Fruit fly (Drosophila melanogaster) whole organism, embryonic: ENCODE results near the gene nuf.

Source experiments
- Atf3 ChIP-seq: fragments of 200-800 bp; sonication (Bioruptor generic); optimal IDR thresholded peaks from 3 replicates; lab custom pipeline; 2016; ENCODE audit warnings: missing biosample characterization, missing genetic modification characterization
- C15 ChIP-seq: fragments of 200-800 bp; sonication (Bioruptor generic); IDR thresholded peaks from 3 replicates; pipeline ENCODE4 v1.3.6; 2022; ENCODE audit warnings: missing biosample characterization, missing genetic modification characterization
- CG10147 ChIP-seq: fragments of 200-800 bp; sonication (Bioruptor generic); optimal IDR thresholded peaks from 2 replicates; lab custom pipeline; 2019; ENCODE audit warnings: missing biosample characterization, mild to moderate bottlenecking, missing genetic modification characterization, moderate library complexity
- CG10979 ChIP-seq: fragments of 200-800 bp; sonication (Bioruptor generic); optimal IDR thresholded peaks from 2 replicates; lab custom pipeline; 2018; ENCODE audit warnings: missing biosample characterization, mild to moderate bottlenecking, missing genetic modification characterization, moderate library complexity
- CG11085 ChIP-seq: fragments of 200-800 bp; sonication (Bioruptor generic); IDR thresholded peaks from 2 replicates; pipeline ENCODE4 v1.3.6; 2022; ENCODE audit warnings: missing biosample characterization, missing genetic modification characterization
- CG12071 ChIP-seq: fragments of 200-800 bp; sonication (Bioruptor generic); optimal IDR thresholded peaks from 3 replicates; lab custom pipeline; 2018; ENCODE audit warnings: missing biosample characterization, mild to moderate bottlenecking, missing genetic modification characterization
- CG12942 ChIP-seq: fragments of 200-800 bp; sonication (Bioruptor generic); optimal IDR thresholded peaks from 3 replicates; lab custom pipeline; 2016; ENCODE audit warnings: missing biosample characterization, missing genetic modification characterization
- CG15479 ChIP-seq: fragments of 200-800 bp; sonication (Bioruptor generic); optimal IDR thresholded peaks from 3 replicates; lab custom pipeline; 2019; ENCODE audit warnings: missing biosample characterization, mild to moderate bottlenecking, missing genetic modification characterization, moderate library complexity
- CG17612 ChIP-seq: fragments of 200-800 bp; sonication (Bioruptor generic); IDR thresholded peaks from 2 replicates; pipeline ENCODE4 v1.3.6; 2022; ENCODE audit warnings: missing biosample characterization, missing genetic modification characterization
- CG18599 ChIP-seq: fragments of 200-800 bp; sonication (Bioruptor generic); optimal IDR thresholded peaks from 3 replicates; lab custom pipeline; 2017; ENCODE audit warnings: missing biosample characterization, missing genetic modification characterization, mild to moderate bottlenecking, moderate library complexity, missing genetic modification reagents
- CG2202 ChIP-seq: fragments of 200-800 bp; sonication (Bioruptor generic); optimal IDR thresholded peaks from 2 replicates; lab custom pipeline; 2018; ENCODE audit warnings: missing biosample characterization, mild to moderate bottlenecking, missing genetic modification characterization
- CG2678 ChIP-seq: fragments of 200-800 bp; sonication (Bioruptor generic); optimal IDR thresholded peaks from 3 replicates; lab custom pipeline; 2019; ENCODE audit warnings: missing biosample characterization, mild to moderate bottlenecking, missing genetic modification characterization, moderate library complexity
- CG32532 ChIP-seq: fragments of 200-800 bp; sonication (Bioruptor generic); IDR thresholded peaks from 2 replicates; pipeline ENCODE4 v1.3.6; 2022; ENCODE audit warnings: missing biosample characterization, missing genetic modification characterization
- CG33213 ChIP-seq: fragments of 200-800 bp; sonication (Bioruptor generic); optimal IDR thresholded peaks from 3 replicates; lab custom pipeline; 2016; ENCODE audit warnings: missing biosample characterization, missing genetic modification characterization
- CG4424 ChIP-seq: fragments of 200-800 bp; sonication (Bioruptor generic); optimal IDR thresholded peaks from 3 replicates; lab custom pipeline; 2016; ENCODE audit warnings: missing biosample characterization, missing genetic modification characterization
- CG4617 ChIP-seq: fragments of 200-800 bp; sonication (Bioruptor generic); optimal IDR thresholded peaks from 3 replicates; lab custom pipeline; 2016; ENCODE audit warnings: missing biosample characterization, missing genetic modification characterization, borderline replicate concordance
- CG4707 ChIP-seq: fragments of 200-800 bp; sonication (Bioruptor generic); optimal IDR thresholded peaks from 2 replicates; lab custom pipeline; 2018; ENCODE audit warnings: missing biosample characterization, mild to moderate bottlenecking, missing genetic modification characterization, moderate library complexity
- CG6813 ChIP-seq: fragments of 200-800 bp; sonication (Bioruptor generic); optimal IDR thresholded peaks from 2 replicates; lab custom pipeline; 2017; ENCODE audit warnings: missing biosample characterization, missing genetic modification characterization, mild to moderate bottlenecking, moderate library complexity, missing genetic modification reagents
- CG7372 ChIP-seq: fragments of 200-800 bp; sonication (Bioruptor generic); IDR thresholded peaks from 2 replicates; pipeline ENCODE4 v1.3.6; 2022; ENCODE audit warnings: missing biosample characterization, missing genetic modification characterization
- CG8281 ChIP-seq: fragments of 200-800 bp; sonication (Bioruptor generic); optimal IDR thresholded peaks from 2 replicates; lab custom pipeline; 2018; ENCODE audit warnings: missing biosample characterization, mild to moderate bottlenecking, missing genetic modification characterization, moderate library complexity
- Deaf1 ChIP-seq: fragments of 200-800 bp; optimal IDR thresholded peaks from 3 replicates; lab custom pipeline; 2019; ENCODE audit warnings: missing biosample characterization, mild to moderate bottlenecking, missing genetic modification characterization, moderate library complexity
- Eip74EF ChIP-seq, 2 experiments: fragments of 200-800 bp in 1 of 2; fragments of >200 bp in 1 of 2; sonication (Bioruptor generic) in 1 of 2; optimal IDR thresholded peaks; 2 replicates each; lab custom pipeline; 2017 to 2019; ENCODE audit warnings: missing biosample characterization in 2 of 2, missing genetic modification characterization in 2 of 2, mild to moderate bottlenecking in 1 of 2, moderate library complexity in 1 of 2
- H2.0 ChIP-seq: fragments of 200-800 bp; sonication (Bioruptor generic); IDR thresholded peaks from 2 replicates; pipeline ENCODE4 v1.3.6; 2022; ENCODE audit warnings: missing biosample characterization, missing genetic modification characterization
- HHEX ChIP-seq: fragments of 200-800 bp; sonication (Bioruptor generic); optimal IDR thresholded peaks from 3 replicates; lab custom pipeline; 2017; ENCODE audit warnings: missing biosample characterization, mild to moderate bottlenecking, missing genetic modification characterization, missing genetic modification reagents
- Lim3 ChIP-seq: fragments of 200-800 bp; sonication (Bioruptor generic); IDR thresholded peaks from 2 replicates; pipeline ENCODE4 v1.3.6; 2022; ENCODE audit warnings: missing biosample characterization, missing genetic modification characterization
- Mes4 ChIP-seq: fragments of 200-800 bp; sonication (Bioruptor generic); optimal IDR thresholded peaks from 2 replicates; lab custom pipeline; 2016; ENCODE audit warnings: missing biosample characterization, missing genetic modification characterization
- Mrtf ChIP-seq: fragments of 200-800 bp; sonication (Bioruptor generic); IDR thresholded peaks from 3 replicates; pipeline ENCODE4 v1.3.6; 2022; ENCODE audit warnings: missing biosample characterization, missing genetic modification characterization
- Optix ChIP-seq: fragments of 200-800 bp; sonication (Bioruptor generic); IDR thresholded peaks from 3 replicates; pipeline ENCODE4 v1.3.6; 2022; ENCODE audit warnings: missing biosample characterization, missing genetic modification characterization
- Sox100B ChIP-seq: fragments of 200-800 bp; sonication (Bioruptor generic); optimal IDR thresholded peaks from 3 replicates; lab custom pipeline; 2018; ENCODE audit warnings: missing biosample characterization, mild to moderate bottlenecking, missing genetic modification characterization
- Sry-δ ChIP-seq: fragments of 200-800 bp; sonication (Bioruptor generic); optimal IDR thresholded peaks from 2 replicates; lab custom pipeline; 2016; ENCODE audit warnings: missing biosample characterization, missing genetic modification characterization
- ase ChIP-seq: fragments of 200-800 bp; sonication (Bioruptor generic); IDR thresholded peaks from 3 replicates; pipeline ENCODE4 v1.3.6; 2022; ENCODE audit warnings: missing biosample characterization, missing genetic modification characterization
- cad ChIP-seq: fragments of >200 bp; optimal IDR thresholded peaks from 2 replicates; lab custom pipeline; 2017; ENCODE audit warnings: missing biosample characterization, missing genetic modification characterization
- cato ChIP-seq: fragments of 200-800 bp; sonication (Bioruptor generic); optimal IDR thresholded peaks from 2 replicates; lab custom pipeline; 2016; ENCODE audit warnings: missing biosample characterization, missing genetic modification characterization, borderline replicate concordance
- ci ChIP-seq: fragments of 200-800 bp; sonication (Bioruptor generic); IDR thresholded peaks from 3 replicates; pipeline ENCODE4 v1.3.6; 2022; ENCODE audit warnings: missing biosample characterization, missing genetic modification characterization
- dan ChIP-seq: fragments of 200-800 bp; sonication (Bioruptor generic); IDR thresholded peaks from 2 replicates; pipeline ENCODE4 v1.3.6; 2022; ENCODE audit warnings: missing biosample characterization, missing genetic modification characterization
- dmrt99B ChIP-seq: fragments of 200-800 bp; sonication (Bioruptor generic); optimal IDR thresholded peaks from 2 replicates; lab custom pipeline; 2018; ENCODE audit warnings: missing biosample characterization, mild to moderate bottlenecking, missing genetic modification characterization, moderate library complexity
- eve ChIP-seq, 2 experiments: fragments of >200 bp; optimal IDR thresholded peaks; 2 replicates each; lab custom pipeline; 2017; ENCODE audit warnings: missing biosample characterization in 2 of 2, missing genetic modification characterization in 2 of 2
- fu2 ChIP-seq: fragments of 200-800 bp; sonication (Bioruptor generic); optimal IDR thresholded peaks from 2 replicates; lab custom pipeline; 2016; ENCODE audit warnings: missing biosample characterization, missing genetic modification characterization
- ind ChIP-seq: fragments of 200-800 bp; sonication (Bioruptor generic); optimal IDR thresholded peaks from 3 replicates; lab custom pipeline; 2016; ENCODE audit warnings: missing biosample characterization, missing genetic modification characterization
- kah ChIP-seq: fragments of 200-800 bp; sonication (Bioruptor generic); optimal IDR thresholded peaks from 2 replicates; lab custom pipeline; 2018; ENCODE audit warnings: missing biosample characterization, mild to moderate bottlenecking, missing genetic modification characterization
- lab ChIP-seq: fragments of 200-800 bp; sonication (Bioruptor generic); optimal IDR thresholded peaks from 3 replicates; lab custom pipeline; 2017; ENCODE audit warnings: missing biosample characterization, missing genetic modification characterization, mild to moderate bottlenecking, moderate library complexity, missing genetic modification reagents
- nom ChIP-seq: fragments of 200-800 bp; sonication (Bioruptor generic); optimal IDR thresholded peaks from 2 replicates; lab custom pipeline; 2017; ENCODE audit warnings: missing biosample characterization, missing genetic modification characterization, mild to moderate bottlenecking, moderate library complexity, missing genetic modification reagents
- peb ChIP-seq: fragments of 200-800 bp; sonication (Bioruptor generic); IDR thresholded peaks from 2 replicates; pipeline ENCODE4 v1.3.6; 2022; ENCODE audit warnings: missing biosample characterization, missing genetic modification characterization
- pum ChIP-seq: fragments of 200-800 bp; sonication (Bioruptor generic); optimal IDR thresholded peaks from 2 replicates; lab custom pipeline; 2016; ENCODE audit warnings: missing biosample characterization, missing genetic modification characterization
- pzg ChIP-seq: fragments of 200-800 bp; sonication (Bioruptor generic); optimal IDR thresholded peaks from 3 replicates; lab custom pipeline; 2018; ENCODE audit warnings: missing biosample characterization, mild to moderate bottlenecking, missing genetic modification characterization, moderate library complexity
- schlank ChIP-seq: fragments of 200-800 bp; sonication (Bioruptor generic); optimal IDR thresholded peaks from 2 replicates; lab custom pipeline; 2018; ENCODE audit warnings: missing biosample characterization, mild to moderate bottlenecking, missing genetic modification characterization
- tll ChIP-seq, 2 experiments: fragments of 200-800 bp in 1 of 2; fragments of >200 bp in 1 of 2; sonication (Bioruptor generic) in 1 of 2; optimal IDR thresholded peaks; 2 replicates each; lab custom pipeline; 2017 to 2019; ENCODE audit warnings: missing biosample characterization in 2 of 2, missing genetic modification characterization in 2 of 2, mild to moderate bottlenecking in 1 of 2, moderate library complexity in 1 of 2
- wor ChIP-seq: fragments of 200-800 bp; sonication (Bioruptor generic); IDR thresholded peaks from 2 replicates; pipeline ENCODE4 v1.3.6; 2022; ENCODE audit warnings: missing biosample characterization, missing genetic modification characterization
- zen ChIP-seq: fragments of 200-800 bp; sonication (Bioruptor generic); optimal IDR thresholded peaks from 3 replicates; lab custom pipeline; 2018; ENCODE audit warnings: missing biosample characterization, mild to moderate bottlenecking, missing genetic modification characterization, moderate library complexity

nuf gene

dm6 chr3L:14173325-14173724 lies 17.3 kb upstream of the nuf start:
- TF ChIP-seq CG15479 (GFP tag; lab: Kevin White, UChicago) (peak; percentile 62), CG10979 (no peak), cad (peak; percentile 95), zen (peak; percentile 39), tll (GFP tag; optimal IDR thresholded peaks at IDR 0.05; lab: Kevin White, UChicago) (peak in 1 of 2 experiments; percentile 87), CG12942 (GFP tag; lab: Kevin White, UChicago) (no peak), dan (GFP tag; lab: Robert Waterston, UW) (no peak)

- no peak; the same call in 1 of the 2 replicates for TF ChIP-seq wor (GFP tag; lab: Robert Waterston, UW)
- TF ChIP-seq Mrtf (GFP tag; lab: Robert Waterston, UW): no peak
- TF ChIP-seq ci: peak; percentile 86
- peak; percentile 84 for TF ChIP-seq CG2202 (tag; lab: Kevin White, UChicago)
- TF ChIP-seq lab (GFP tag; lab: Kevin White, UChicago): peak; percentile 90
- TF ChIP-seq CG10147 (GFP tag; lab: Kevin White, UChicago): peak; percentile 69
- peak; percentile 81 for TF ChIP-seq CG6813
- peak; percentile 81 for TF ChIP-seq CG18599 (GFP tag; lab: Kevin White, UChicago)
- TF ChIP-seq kah (GFP tag; lab: Kevin White, UChicago): peak; percentile 46
- TF ChIP-seq pzg: no peak
- TF ChIP-seq CG7372 (GFP tag; lab: Robert Waterston, UW): no peak
- no peak; the same call in 2 of the 3 replicates for TF ChIP-seq C15 (GFP tag; lab: Robert Waterston, UW)
- TF ChIP-seq CG4424: no peak
- no peak for TF ChIP-seq ase (GFP tag; lab: Robert Waterston, UW)
- TF ChIP-seq Deaf1 (tag; lab: Kevin White, UChicago): no peak
- TF ChIP-seq pum (GFP tag; lab: Kevin White, UChicago): no peak
- peak; percentile 53 for TF ChIP-seq CG8281 (tag; lab: Kevin White, UChicago)
- TF ChIP-seq CG2678 (tag; lab: Kevin White, UChicago): no peak
- TF ChIP-seq Sox100B (GFP tag; lab: Kevin White, UChicago): peak; percentile 76
- peak; percentile 56 for TF ChIP-seq HHEX
- TF ChIP-seq Lim3 (GFP tag; lab: Robert Waterston, UW): no peak
- TF ChIP-seq CG12071 (GFP tag; lab: Kevin White, UChicago): peak; percentile 85
- no peak for TF ChIP-seq cato (GFP tag; lab: Kevin White, UChicago)
- TF ChIP-seq CG4617 (GFP tag; lab: Kevin White, UChicago): no peak
- peak; percentile 3 for TF ChIP-seq Mes4 (GFP tag; lab: Kevin White, UChicago)
- no peak for TF ChIP-seq Sry-δ (GFP tag; lab: Kevin White, UChicago)
- TF ChIP-seq CG32532 (GFP tag; lab: Robert Waterston, UW): 0 out of 2 replicates have a peak, but pooled peaks have one; percentile 5
- TF ChIP-seq CG33213 (GFP tag; lab: Kevin White, UChicago): peak; percentile 40
- TF ChIP-seq H2.0 (GFP tag; lab: Robert Waterston, UW): peak; percentile 35; the same call in 1 of the 2 replicates
- no peak for TF ChIP-seq CG11085
- no peak for TF ChIP-seq ind (GFP tag; lab: Kevin White, UChicago)
- peak; percentile 80 for TF ChIP-seq CG4707 (GFP tag; lab: Kevin White, UChicago)
- peak; percentile 42 for TF ChIP-seq schlank (tag; lab: Kevin White, UChicago)
- no peak for TF ChIP-seq peb (GFP tag; lab: Robert Waterston, UW)
- no peak for TF ChIP-seq CG17612 (GFP tag; lab: Robert Waterston, UW)
- TF ChIP-seq fu2 (GFP tag; lab: Kevin White, UChicago): peak; percentile 22
- no peak for TF ChIP-seq nom (GFP tag; lab: Kevin White, UChicago)
- peak in 1 of 2 experiments; percentile 54 for TF ChIP-seq Eip74EF (GFP tag; optimal IDR thresholded peaks at IDR 0.05; lab: Kevin White, UChicago)
- no peak for TF ChIP-seq Optix
- peak; percentile 69 for TF ChIP-seq dmrt99B (tag; lab: Kevin White, UChicago)
- peak; percentile 12 for TF ChIP-seq Atf3
- no peak for TF ChIP-seq eve (GFP tag; optimal IDR thresholded peaks at IDR 0.05; lab: Kevin White, UChicago)
Measured at dm6 chr3L:14174197-14174596, 16.5 kb upstream of the nuf start.
